Fruit fly (Drosophila melanogaster): Measurements from ENCODE around the gene Ir40a.

- TF ChIP-seq psq (optimal IDR thresholded peaks at IDR 0.05), result no peak
- no peak for TF ChIP-seq Dll (optimal IDR thresholded peaks at IDR 0.05)
- TF ChIP-seq pan (optimal IDR thresholded peaks at IDR 0.05), result no peak
- no peak for TF ChIP-seq CG8478 (optimal IDR thresholded peaks at IDR 0.05)
- TF ChIP-seq usp (GFP tag; optimal IDR thresholded peaks at IDR 0.05), result no peak
Measured at dm6 chr2L:22214276-22214675, at the start of gene Ir40a.
